Worm (Caenorhabditis elegans) whole organism, L4/young adult: ENCODE data around the gene nspc-14.

Source experiments
- W03F9.2 ChIP-seq: fragments of 150-350 bp; optimal IDR thresholded peaks from 2 replicates; lab custom pipeline; 2014; ENCODE audit warnings: missing biosample characterization, missing genetic modification characterization
- dao-5 ChIP-seq: sonication (generic microtip); optimal IDR thresholded peaks from 2 replicates; lab custom pipeline; 2016; ENCODE audit warnings: missing genotype, missing genetic modification characterization, moderate library complexity, missing compliant biosample characterization
- him-1 ChIP-seq: sonication (generic microtip); optimal IDR thresholded peaks from 2 replicates; lab custom pipeline; 2016; ENCODE audit warnings: missing genotype, missing genetic modification reagents, missing genetic modification characterization, missing compliant biosample characterization

DNA sequence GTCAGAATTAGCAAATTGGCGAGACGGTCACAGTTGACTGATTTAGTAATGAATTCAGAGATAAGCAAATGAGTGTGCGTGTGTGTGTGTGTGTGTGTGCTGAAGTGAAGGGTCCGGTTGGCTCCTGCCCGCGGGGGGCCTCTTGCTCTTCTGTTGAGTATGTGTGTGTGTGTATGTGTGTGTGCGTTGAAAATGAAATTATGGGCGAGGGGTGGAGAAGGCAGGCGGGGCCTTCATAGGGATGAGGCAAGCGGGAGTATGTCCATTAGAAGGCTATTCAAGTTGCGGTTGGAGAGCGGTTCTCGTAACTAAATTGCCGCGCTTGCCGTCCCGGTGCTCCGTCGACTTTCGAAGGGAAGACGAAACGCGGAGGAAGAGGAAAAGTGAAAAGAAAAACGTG lies 48.4 kb upstream of the nspc-14 start:
- TF ChIP-seq W03F9.2 (tag; lab: Kevin White, UChicago) (no peak), him-1 (tag; lab: Kevin White, UChicago) (no peak), dao-5 (tag; lab: Kevin White, UChicago) (no peak)
